Fruit fly (Drosophila melanogaster): ENCODE measurements around the gene CG32302.

DNA sequence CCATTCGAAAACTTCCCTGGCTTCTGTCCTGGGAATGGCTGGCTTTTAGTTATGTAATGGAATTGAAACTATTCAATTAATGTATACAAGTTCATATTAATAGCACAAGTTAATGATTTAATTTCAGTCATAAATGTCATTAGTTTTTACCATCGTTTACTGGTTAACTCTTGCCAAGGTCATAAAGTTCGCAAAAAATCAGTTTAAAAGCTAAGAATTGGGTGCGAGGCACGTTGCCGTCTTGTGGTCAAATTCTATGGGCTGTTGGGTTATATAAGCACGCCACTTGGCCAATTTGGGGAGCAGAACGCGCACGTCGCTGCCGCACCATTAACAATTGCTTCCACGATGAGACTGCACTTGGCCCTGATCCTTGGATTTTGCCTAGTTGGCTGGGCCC is 7.6 kb downstream of the CG32302 start, which contains the start of gene yellow-g2:
- TF ChIP-seq CG33017 (tag; optimal IDR thresholded peaks at IDR 0.05) (no peak), CG7101 (tag; optimal IDR thresholded peaks at IDR 0.05) (no peak), Clk (GFP tag; optimal IDR thresholded peaks at IDR 0.05) (no peak), tj (GFP tag; optimal IDR thresholded peaks at IDR 0.05) (no peak), CG1620 (GFP tag; optimal IDR thresholded peaks at IDR 0.05) (no peak)

Data from whole organism, adult.